Fruit fly (Drosophila melanogaster) whole organism, embryonic: ENCODE results near the gene CG6693.
A peak's percentile ranks its signal among the peaks of the same experiment; 100 is the strongest.

Source experiments
- Abd-B ChIP-seq: fragments of 200-800 bp; sonication (Bioruptor generic); optimal IDR thresholded peaks from 2 replicates; lab custom pipeline; 2018; ENCODE audit warnings: missing biosample characterization, mild to moderate bottlenecking, missing genetic modification characterization, moderate library complexity
- Asciz ChIP-seq: fragments of 200-800 bp; sonication (Bioruptor generic); optimal IDR thresholded peaks from 2 replicates; lab custom pipeline; 2017; ENCODE audit warnings: missing biosample characterization, mild to moderate bottlenecking, missing genetic modification characterization, missing genetic modification reagents
- Bdp1 ChIP-seq: fragments of 200-800 bp; sonication (Bioruptor generic); optimal IDR thresholded peaks from 3 replicates; lab custom pipeline; 2016; ENCODE audit warnings: missing biosample characterization, missing genetic modification characterization
- CG10543 ChIP-seq: fragments of 200-800 bp; sonication (Bioruptor generic); optimal IDR thresholded peaks from 3 replicates; lab custom pipeline; 2017; ENCODE audit warnings: missing biosample characterization, mild to moderate bottlenecking, missing genetic modification characterization, moderate library complexity
- CG12769 ChIP-seq: fragments of 200-800 bp; sonication (Bioruptor generic); optimal IDR thresholded peaks from 2 replicates; lab custom pipeline; 2019; ENCODE audit warnings: missing biosample characterization, mild to moderate bottlenecking, missing genetic modification characterization, moderate library complexity
- CG14667 ChIP-seq: fragments of 200-800 bp; sonication (Bioruptor generic); IDR thresholded peaks from 2 replicates; pipeline ENCODE4 v1.3.6; 2022; ENCODE audit warnings: missing biosample characterization, missing genetic modification characterization
- CG1602 ChIP-seq: fragments of 200-800 bp; sonication (Bioruptor generic); optimal IDR thresholded peaks from 3 replicates; lab custom pipeline; 2016; ENCODE audit warnings: missing biosample characterization, missing genetic modification characterization
- CG17328 ChIP-seq: fragments of 200-800 bp; sonication (Bioruptor generic); IDR thresholded peaks from 2 replicates; pipeline ENCODE4 v1.3.6; 2022; ENCODE audit warnings: missing biosample characterization, missing genetic modification characterization
- CG17612 ChIP-seq: fragments of 200-800 bp; sonication (Bioruptor generic); IDR thresholded peaks from 2 replicates; pipeline ENCODE4 v1.3.6; 2022; ENCODE audit warnings: missing biosample characterization, missing genetic modification characterization
- CG2116 ChIP-seq: fragments of 200-800 bp; sonication (Bioruptor generic); optimal IDR thresholded peaks from 3 replicates; lab custom pipeline; 2018; ENCODE audit warnings: missing biosample characterization, mild to moderate bottlenecking, missing genetic modification characterization
- CG2199 ChIP-seq: fragments of 200-800 bp; sonication (Bioruptor generic); IDR thresholded peaks from 3 replicates; pipeline ENCODE4 v1.3.6; 2022; ENCODE audit warnings: missing biosample characterization, missing genetic modification characterization
- CG33557 ChIP-seq: fragments of 200-800 bp; sonication (Bioruptor generic); optimal IDR thresholded peaks from 2 replicates; lab custom pipeline; 2019; ENCODE audit warnings: missing biosample characterization, mild to moderate bottlenecking, missing genetic modification characterization, moderate library complexity
- CG4707 ChIP-seq: fragments of 200-800 bp; sonication (Bioruptor generic); optimal IDR thresholded peaks from 2 replicates; lab custom pipeline; 2018; ENCODE audit warnings: missing biosample characterization, mild to moderate bottlenecking, missing genetic modification characterization, moderate library complexity
- CG6175 ChIP-seq: fragments of 200-800 bp; sonication (Bioruptor generic); IDR thresholded peaks from 3 replicates; pipeline ENCODE4 v1.3.6; 2022; ENCODE audit warnings: missing biosample characterization, missing genetic modification characterization
- CG7556 ChIP-seq: fragments of 200-800 bp; sonication (Bioruptor generic); optimal IDR thresholded peaks from 2 replicates; lab custom pipeline; 2017; ENCODE audit warnings: missing biosample characterization, mild to moderate bottlenecking, missing genetic modification characterization
- CG7839 ChIP-seq: fragments of 200-800 bp; sonication (Bioruptor generic); optimal IDR thresholded peaks from 3 replicates; lab custom pipeline; 2018; ENCODE audit warnings: missing biosample characterization, mild to moderate bottlenecking, missing genetic modification characterization, moderate library complexity
- CG8944 ChIP-seq: fragments of 200-800 bp; sonication (Bioruptor generic); optimal IDR thresholded peaks from 3 replicates; lab custom pipeline; 2016; ENCODE audit warnings: missing biosample characterization, missing genetic modification characterization
- CG9215 ChIP-seq: fragments of 200-800 bp; sonication (Bioruptor generic); IDR thresholded peaks from 2 replicates; pipeline ENCODE4 v1.3.6; 2022; ENCODE audit warnings: missing biosample characterization, missing genetic modification characterization
- CG9932 ChIP-seq: fragments of 200-800 bp; sonication (Bioruptor generic); IDR thresholded peaks from 2 replicates; pipeline ENCODE4 v1.3.6; 2022; ENCODE audit warnings: missing biosample characterization, missing genetic modification characterization
- CTCF ChIP-seq: fragments of 200-800 bp; sonication (Bioruptor generic); optimal IDR thresholded peaks from 2 replicates; lab custom pipeline; 2017; ENCODE audit warnings: missing biosample characterization, mild to moderate bottlenecking, missing genetic modification characterization, moderate library complexity
- CrebB ChIP-seq: fragments of 200-800 bp; sonication (Bioruptor generic); optimal IDR thresholded peaks from 3 replicates; lab custom pipeline; 2018; ENCODE audit warnings: missing biosample characterization, mild to moderate bottlenecking, missing genetic modification characterization
- Elba2 ChIP-seq: fragments of 200-800 bp; sonication (Bioruptor generic); optimal IDR thresholded peaks from 3 replicates; lab custom pipeline; 2016; ENCODE audit warnings: missing biosample characterization, missing genetic modification characterization
- GATAe ChIP-seq: fragments of 200-800 bp; sonication (Bioruptor generic); conservative IDR thresholded peaks from 2 replicates; pipeline ENCODE4 v1.3.6; 2022; ENCODE audit warnings: missing biosample characterization, missing genetic modification characterization
- Lim3 ChIP-seq: fragments of 200-800 bp; sonication (Bioruptor generic); IDR thresholded peaks from 2 replicates; pipeline ENCODE4 v1.3.6; 2022; ENCODE audit warnings: missing biosample characterization, missing genetic modification characterization
- NFAT ChIP-seq: fragments of 200-800 bp; sonication (Bioruptor generic); IDR thresholded peaks from 2 replicates; pipeline ENCODE4 v1.3.6; 2022; ENCODE audit warnings: missing biosample characterization, missing genetic modification characterization
- Ptx1 ChIP-seq: fragments of 200-800 bp; sonication (Bioruptor generic); IDR thresholded peaks from 2 replicates; pipeline ENCODE4 v1.3.6; 2022; ENCODE audit warnings: missing biosample characterization, missing genetic modification characterization
- TFAM ChIP-seq: fragments of 200-800 bp; sonication (Bioruptor generic); optimal IDR thresholded peaks from 2 replicates; lab custom pipeline; 2017; ENCODE audit warnings: missing biosample characterization, missing genetic modification characterization, inconsistent platforms
- Tbp ChIP-seq: fragments of >200 bp; optimal IDR thresholded peaks from 2 replicates; lab custom pipeline; 2018; ENCODE audit warnings: missing biosample characterization, missing genetic modification characterization
- ab ChIP-seq: fragments of 200-800 bp; sonication (Bioruptor generic); optimal IDR thresholded peaks from 2 replicates; lab custom pipeline; 2016; ENCODE audit warnings: missing biosample characterization, missing genetic modification characterization
- az2 ChIP-seq: fragments of 200-800 bp; sonication (Bioruptor generic); optimal IDR thresholded peaks from 3 replicates; lab custom pipeline; 2016; ENCODE audit warnings: missing biosample characterization, missing genetic modification characterization
- caup ChIP-seq: fragments of 200-800 bp; sonication (Bioruptor generic); optimal IDR thresholded peaks from 3 replicates; lab custom pipeline; 2017; ENCODE audit warnings: missing biosample characterization, mild to moderate bottlenecking, missing genetic modification characterization, moderate library complexity; ENCODE audit not compliant: severe bottlenecking
- cg ChIP-seq: fragments of 200-800 bp; sonication (Bioruptor generic); optimal IDR thresholded peaks from 3 replicates; lab custom pipeline; 2019; ENCODE audit warnings: missing biosample characterization, mild to moderate bottlenecking, missing genetic modification characterization, moderate library complexity
- chif ChIP-seq, 2 experiments: fragments of 200-800 bp; sonication (Bioruptor generic); optimal IDR thresholded peaks; 3 replicates each; lab custom pipeline; 2016; ENCODE audit warnings: missing biosample characterization in 2 of 2, missing genetic modification characterization in 2 of 2
- en ChIP-seq: fragments of 200-800 bp; sonication (Bioruptor generic); optimal IDR thresholded peaks from 2 replicates; lab custom pipeline; 2016; ENCODE audit warnings: missing biosample characterization, missing genetic modification characterization
- eve ChIP-seq, 2 experiments: fragments of >200 bp; optimal IDR thresholded peaks; 2 replicates each; lab custom pipeline; 2017; ENCODE audit warnings: missing biosample characterization in 2 of 2, missing genetic modification characterization in 2 of 2
- grau ChIP-seq: fragments of 200-800 bp; optimal IDR thresholded peaks from 3 replicates; lab custom pipeline; 2019; ENCODE audit warnings: missing biosample characterization, mild to moderate bottlenecking, missing genetic modification characterization, moderate library complexity
- jing ChIP-seq: fragments of 200-800 bp; sonication (Bioruptor generic); optimal IDR thresholded peaks from 2 replicates; lab custom pipeline; 2018; ENCODE audit warnings: missing biosample characterization, mild to moderate bottlenecking, missing genetic modification characterization
- mld ChIP-seq: fragments of 200-800 bp; sonication (Bioruptor generic); IDR thresholded peaks from 3 replicates; pipeline ENCODE4 v1.3.6; 2022; ENCODE audit warnings: missing biosample characterization, missing genetic modification characterization; ENCODE audit not compliant: partially characterized antibody
- nau ChIP-seq: fragments of 200-800 bp; sonication (Bioruptor generic); optimal IDR thresholded peaks from 3 replicates; lab custom pipeline; 2017; ENCODE audit warnings: missing biosample characterization, mild to moderate bottlenecking, missing genetic modification characterization, missing genetic modification reagents
- org-1 ChIP-seq: fragments of 200-800 bp; sonication (Bioruptor generic); optimal IDR thresholded peaks from 2 replicates; lab custom pipeline; 2017; ENCODE audit warnings: missing biosample characterization, missing genetic modification characterization
- pfk ChIP-seq: fragments of 200-800 bp; sonication (Bioruptor generic); optimal IDR thresholded peaks from 2 replicates; lab custom pipeline; 2018; ENCODE audit warnings: missing biosample characterization, mild to moderate bottlenecking, missing genetic modification characterization, moderate library complexity
- sd ChIP-seq: fragments of 200-800 bp; sonication (Bioruptor generic); optimal IDR thresholded peaks from 3 replicates; lab custom pipeline; 2018; ENCODE audit warnings: missing biosample characterization, mild to moderate bottlenecking, missing genetic modification characterization, moderate library complexity
- seq ChIP-seq: fragments of 200-800 bp; sonication (Bioruptor generic); IDR thresholded peaks from 2 replicates; pipeline ENCODE4 v1.3.6; 2022; ENCODE audit warnings: missing biosample characterization, missing genetic modification characterization
- so ChIP-seq: fragments of 200-800 bp; sonication (Bioruptor generic); IDR thresholded peaks from 3 replicates; pipeline ENCODE4 v1.3.6; 2022; ENCODE audit warnings: missing biosample characterization, missing genetic modification characterization
- ssp ChIP-seq: fragments of 200-800 bp; sonication (Bioruptor generic); IDR thresholded peaks from 2 replicates; pipeline ENCODE4 v1.3.6; 2022; ENCODE audit warnings: missing biosample characterization, missing genetic modification characterization
- tin ChIP-seq: fragments of 200-800 bp; sonication (Bioruptor generic); optimal IDR thresholded peaks from 3 replicates; lab custom pipeline; 2016; ENCODE audit warnings: missing biosample characterization, missing genetic modification characterization
- trh ChIP-seq: fragments of 200-800 bp; sonication (Bioruptor generic); optimal IDR thresholded peaks from 2 replicates; lab custom pipeline; 2016; ENCODE audit warnings: missing biosample characterization, missing genetic modification characterization
- twi ChIP-seq: fragments of 200-800 bp; optimal IDR thresholded peaks from 2 replicates; lab custom pipeline; 2019; ENCODE audit warnings: missing biosample characterization, mild to moderate bottlenecking, missing genetic modification characterization, moderate library complexity
- usp ChIP-seq: fragments of >200 bp; optimal IDR thresholded peaks from 2 replicates; lab custom pipeline; 2017; ENCODE audit warnings: missing biosample characterization, missing genetic modification characterization
- yki ChIP-seq: fragments of >200 bp; optimal IDR thresholded peaks from 3 replicates; lab custom pipeline; 2018
- z ChIP-seq: fragments of 200-800 bp; sonication (Bioruptor generic); IDR thresholded peaks from 3 replicates; pipeline ENCODE4 v1.3.6; 2022; ENCODE audit warnings: missing biosample characterization, missing genetic modification characterization

Gene CG6693

dm6 chr3R:11211291-11212061 lies 10.0 kb downstream of the CG6693 start (continued):
- TF ChIP-seq chif (GFP tag; optimal IDR thresholded peaks at IDR 0.05; lab: Kevin White, UChicago) = peak; percentile 55 to 66
- peak; percentile 70 for TF ChIP-seq CG14667 (GFP tag; lab: Robert Waterston, UW)
- TF ChIP-seq ab = no peak
- peak; percentile 62 for TF ChIP-seq seq (GFP tag; lab: Robert Waterston, UW)
- no peak for TF ChIP-seq jing (GFP tag; lab: Kevin White, UChicago)
- TF ChIP-seq CG1602 (GFP tag; lab: Kevin White, UChicago) = peak; percentile 23
- peak; percentile 6 for TF ChIP-seq twi (tag; lab: Kevin White, UChicago)
- TF ChIP-seq CG6175 (GFP tag; lab: Robert Waterston, UW) = peak; percentile 63; the same call in 1 of the 3 replicates
- TF ChIP-seq CTCF (GFP tag; lab: Kevin White, UChicago) = peak; percentile 86
- peak; percentile 73 for TF ChIP-seq Asciz (GFP tag; lab: Kevin White, UChicago)
- peak; percentile 81 for TF ChIP-seq Ptx1 (GFP tag; lab: Robert Waterston, UW)
- no peak for TF ChIP-seq yki (lab: Kevin White, UChicago)
- peak; percentile 57; the same call in 1 of the 2 replicates for TF ChIP-seq ssp (GFP tag; lab: Robert Waterston, UW)
- TF ChIP-seq Abd-B (GFP tag; lab: Kevin White, UChicago) = peak; percentile 76
- TF ChIP-seq eve (GFP tag; optimal IDR thresholded peaks at IDR 0.05; lab: Kevin White, UChicago) = no peak
- peak; percentile 97 for TF ChIP-seq sd (tag; lab: Kevin White, UChicago)
- peak; percentile 12 for TF ChIP-seq nau
- no peak for TF ChIP-seq trh (GFP tag; lab: Kevin White, UChicago)
- TF ChIP-seq Lim3 (GFP tag; lab: Robert Waterston, UW) = 0 out of 2 replicates have a peak, but pooled peaks have one; percentile 7
- TF ChIP-seq CG2116 (GFP tag; lab: Kevin White, UChicago) = peak; percentile 18
- TF ChIP-seq caup (GFP tag; lab: Kevin White, UChicago) = peak; percentile 56
- TF ChIP-seq TFAM (GFP tag; lab: Kevin White, UChicago) = no peak
- TF ChIP-seq az2 (GFP tag; lab: Kevin White, UChicago) = peak; percentile 75
- TF ChIP-seq CG9215 (GFP tag; lab: Robert Waterston, UW) = peak; percentile 69
- TF ChIP-seq CG8944 = peak; percentile 67
- no peak for TF ChIP-seq z (GFP tag; lab: Robert Waterston, UW)
- peak; percentile 65 for TF ChIP-seq CG7556
- TF ChIP-seq CG33557 (GFP tag; lab: Kevin White, UChicago) = peak; percentile 27
- peak; percentile 97 for TF ChIP-seq grau (tag; lab: Kevin White, UChicago)
- no peak for TF ChIP-seq Elba2 (GFP tag; lab: Kevin White, UChicago)
- peak; percentile 94 for TF ChIP-seq CG12769 (tag; lab: Kevin White, UChicago)
- no peak for TF ChIP-seq GATAe
- TF ChIP-seq so (GFP tag; lab: Robert Waterston, UW) = peak; percentile 64; the same call in 1 of the 3 replicates
- peak; percentile 87 for TF ChIP-seq CG9932 (GFP tag; lab: Robert Waterston, UW)
- TF ChIP-seq CG10543 (GFP tag; lab: Kevin White, UChicago) = peak; percentile 84
- 0 out of 3 replicates have a peak, but pooled peaks have one; percentile 28 for TF ChIP-seq CG2199 (GFP tag; lab: Robert Waterston, UW)
- TF ChIP-seq CrebB (tag; lab: Kevin White, UChicago) = no peak
- TF ChIP-seq mld (GFP tag; lab: Robert Waterston, UW) = no peak
- TF ChIP-seq cg (GFP tag; lab: Kevin White, UChicago) = peak; percentile 23
- peak; percentile 6 for TF ChIP-seq org-1 (GFP tag; lab: Kevin White, UChicago)
- TF ChIP-seq Tbp (GFP tag; lab: Kevin White, UChicago) = no peak
- no peak for TF ChIP-seq en (GFP tag; lab: Kevin White, UChicago)
- peak; percentile 76 for TF ChIP-seq CG17612
- peak; percentile 78 for TF ChIP-seq CG17328 (GFP tag; lab: Robert Waterston, UW)
- peak; percentile 75 for TF ChIP-seq CG7839 (tag; lab: Kevin White, UChicago)
- TF ChIP-seq NFAT (GFP tag; lab: Robert Waterston, UW) = peak; percentile 87
- TF ChIP-seq tin = peak; percentile 73
- no peak for TF ChIP-seq pfk
- TF ChIP-seq Bdp1 = peak; percentile 8
- TF ChIP-seq CG4707 (GFP tag; lab: Kevin White, UChicago) = no peak
- no peak for TF ChIP-seq usp (GFP tag; lab: Kevin White, UChicago)
